Fruit fly (Drosophila melanogaster) whole organism, embryonic: ENCODE data around the gene Pvr.
A peak's percentile ranks its signal among the peaks of the same experiment; 100 is the strongest.

ENCODE experiments used
- Asciz ChIP-seq: fragments of 200-800 bp; sonication (Bioruptor generic); optimal IDR thresholded peaks from 2 replicates; lab custom pipeline; 2017; ENCODE audit warnings: missing biosample characterization, mild to moderate bottlenecking, missing genetic modification characterization, missing genetic modification reagents
- BEAF-32 ChIP-seq: fragments of 200-800 bp; sonication (Bioruptor generic); optimal IDR thresholded peaks from 3 replicates; lab custom pipeline; 2017; ENCODE audit warnings: missing biosample characterization, missing genetic modification characterization, mild to moderate bottlenecking, moderate library complexity, missing genetic modification reagents
- CG10979 ChIP-seq: fragments of 200-800 bp; sonication (Bioruptor generic); optimal IDR thresholded peaks from 2 replicates; lab custom pipeline; 2018; ENCODE audit warnings: missing biosample characterization, mild to moderate bottlenecking, missing genetic modification characterization, moderate library complexity
- CG11093 ChIP-seq: fragments of 200-800 bp; sonication (Bioruptor generic); IDR thresholded peaks from 3 replicates; pipeline ENCODE4 v1.3.6; 2022; ENCODE audit warnings: missing biosample characterization, missing genetic modification characterization
- CG11456 ChIP-seq: fragments of 200-800 bp; sonication (Bioruptor generic); IDR thresholded peaks from 3 replicates; pipeline ENCODE4 v1.3.6; 2022; ENCODE audit warnings: missing biosample characterization, missing genetic modification characterization
- CG12155 ChIP-seq: fragments of 200-800 bp; sonication (Bioruptor generic); optimal IDR thresholded peaks from 3 replicates; lab custom pipeline; 2016; ENCODE audit warnings: missing biosample characterization, missing genetic modification characterization
- CG14050 ChIP-seq: fragments of 200-800 bp; sonication (Bioruptor generic); IDR thresholded peaks from 3 replicates; pipeline ENCODE4 v1.3.6; 2022; ENCODE audit warnings: missing biosample characterization, missing genetic modification characterization
- CG16779 ChIP-seq: fragments of 200-800 bp; sonication (Bioruptor generic); IDR thresholded peaks from 2 replicates; pipeline ENCODE4 v1.3.6; 2022; ENCODE audit warnings: missing biosample characterization, missing genetic modification characterization
- CG17359 ChIP-seq: fragments of 200-800 bp; sonication (Bioruptor generic); optimal IDR thresholded peaks from 3 replicates; lab custom pipeline; 2018; ENCODE audit warnings: missing biosample characterization, mild to moderate bottlenecking, missing genetic modification characterization, moderate library complexity
- CG2202 ChIP-seq: fragments of 200-800 bp; sonication (Bioruptor generic); optimal IDR thresholded peaks from 2 replicates; lab custom pipeline; 2018; ENCODE audit warnings: missing biosample characterization, mild to moderate bottlenecking, missing genetic modification characterization
- CG2712 ChIP-seq: fragments of 200-800 bp; optimal IDR thresholded peaks from 3 replicates; lab custom pipeline; 2019; ENCODE audit warnings: missing biosample characterization, mild to moderate bottlenecking, missing genetic modification characterization, moderate library complexity
- CG4328 ChIP-seq: fragments of 200-800 bp; sonication (Bioruptor generic); optimal IDR thresholded peaks from 3 replicates; lab custom pipeline; 2017; ENCODE audit warnings: missing biosample characterization, missing genetic modification reagents, missing genetic modification characterization
- CG4360 ChIP-seq: fragments of 200-800 bp; sonication (Bioruptor generic); IDR thresholded peaks from 2 replicates; pipeline ENCODE4 v1.3.6; 2022; ENCODE audit warnings: missing biosample characterization, missing genetic modification characterization
- CG4424 ChIP-seq: fragments of 200-800 bp; sonication (Bioruptor generic); optimal IDR thresholded peaks from 3 replicates; lab custom pipeline; 2016; ENCODE audit warnings: missing biosample characterization, missing genetic modification characterization
- CG4707 ChIP-seq: fragments of 200-800 bp; sonication (Bioruptor generic); optimal IDR thresholded peaks from 2 replicates; lab custom pipeline; 2018; ENCODE audit warnings: missing biosample characterization, mild to moderate bottlenecking, missing genetic modification characterization, moderate library complexity
- CG4820 ChIP-seq: fragments of 200-800 bp; sonication (Bioruptor generic); optimal IDR thresholded peaks from 3 replicates; lab custom pipeline; 2016; ENCODE audit warnings: missing biosample characterization, missing genetic modification characterization
- CG6689 ChIP-seq: fragments of 200-800 bp; sonication (Bioruptor generic); IDR thresholded peaks from 2 replicates; pipeline ENCODE4 v1.3.6; 2022; ENCODE audit warnings: missing biosample characterization, missing genetic modification characterization
- CG7357 ChIP-seq: fragments of 200-800 bp; sonication (Bioruptor generic); IDR thresholded peaks from 3 replicates; pipeline ENCODE4 v1.3.6; 2022; ENCODE audit warnings: missing biosample characterization, missing genetic modification characterization
- CG7786 ChIP-seq: fragments of 200-800 bp; sonication (Bioruptor generic); optimal IDR thresholded peaks from 2 replicates; lab custom pipeline; 2016; ENCODE audit warnings: missing biosample characterization, missing genetic modification characterization
- CG8388 ChIP-seq: fragments of 200-800 bp; sonication (Bioruptor generic); optimal IDR thresholded peaks from 2 replicates; lab custom pipeline; 2019; ENCODE audit warnings: missing biosample characterization, mild to moderate bottlenecking, missing genetic modification characterization, moderate library complexity
- CkIIα-i1 ChIP-seq: fragments of 200-800 bp; sonication (Bioruptor generic); IDR thresholded peaks from 2 replicates; pipeline ENCODE4 v1.3.6; 2022; ENCODE audit warnings: missing biosample characterization, missing genetic modification characterization
- E2f1 ChIP-seq: fragments of 200-800 bp; sonication (Bioruptor generic); IDR thresholded peaks from 2 replicates; pipeline ENCODE4 v1.3.6; 2022; ENCODE audit warnings: missing biosample characterization, missing genetic modification characterization
- E2f2 ChIP-seq: fragments of 200-800 bp; sonication (Bioruptor generic); IDR thresholded peaks from 2 replicates; pipeline ENCODE4 v1.3.6; 2022; ENCODE audit warnings: missing biosample characterization, missing genetic modification characterization
- GATAe ChIP-seq: fragments of 200-800 bp; sonication (Bioruptor generic); conservative IDR thresholded peaks from 2 replicates; pipeline ENCODE4 v1.3.6; 2022; ENCODE audit warnings: missing biosample characterization, missing genetic modification characterization
- HHEX ChIP-seq: fragments of 200-800 bp; sonication (Bioruptor generic); optimal IDR thresholded peaks from 3 replicates; lab custom pipeline; 2017; ENCODE audit warnings: missing biosample characterization, mild to moderate bottlenecking, missing genetic modification characterization, missing genetic modification reagents
- HLH4C ChIP-seq: fragments of 200-800 bp; sonication (Bioruptor generic); IDR thresholded peaks from 3 replicates; pipeline ENCODE4 v1.3.6; 2022; ENCODE audit warnings: missing biosample characterization, missing genetic modification characterization; ENCODE audit not compliant: partially characterized antibody
- Hand ChIP-seq: fragments of 200-800 bp; sonication (Bioruptor generic); optimal IDR thresholded peaks from 2 replicates; lab custom pipeline; 2017; ENCODE audit warnings: mild to moderate bottlenecking, missing biosample characterization, missing genetic modification reagents, missing genetic modification characterization
- HmgZ ChIP-seq: fragments of 200-800 bp; sonication (Bioruptor generic); optimal IDR thresholded peaks from 2 replicates; lab custom pipeline; 2018; ENCODE audit warnings: missing biosample characterization, mild to moderate bottlenecking, missing genetic modification characterization
- Hr3 ChIP-seq: fragments of 200-800 bp; sonication (Bioruptor generic); optimal IDR thresholded peaks from 3 replicates; lab custom pipeline; 2016; ENCODE audit warnings: missing biosample characterization, missing genetic modification characterization
- Lhr ChIP-seq: fragments of 200-800 bp; sonication (Bioruptor generic); optimal IDR thresholded peaks from 3 replicates; lab custom pipeline; 2017; ENCODE audit warnings: mild to moderate bottlenecking, missing biosample characterization, missing genetic modification reagents, missing genetic modification characterization
- Rx ChIP-seq: fragments of 200-800 bp; sonication (Bioruptor generic); IDR thresholded peaks from 2 replicates; pipeline ENCODE4 v1.3.6; 2022; ENCODE audit warnings: missing biosample characterization, missing genetic modification characterization
- Side ChIP-seq: fragments of 200-800 bp; sonication (Bioruptor generic); optimal IDR thresholded peaks from 2 replicates; lab custom pipeline; 2016; ENCODE audit warnings: missing biosample characterization, missing genetic modification characterization
- Vsx1 ChIP-seq: fragments of 200-800 bp; sonication (Bioruptor generic); optimal IDR thresholded peaks from 2 replicates; lab custom pipeline; 2017; ENCODE audit warnings: missing biosample characterization, mild to moderate bottlenecking, missing genetic modification characterization, missing genetic modification reagents
- az2 ChIP-seq: fragments of 200-800 bp; sonication (Bioruptor generic); optimal IDR thresholded peaks from 3 replicates; lab custom pipeline; 2016; ENCODE audit warnings: missing biosample characterization, missing genetic modification characterization
- bbx ChIP-seq: fragments of 200-800 bp; sonication (Bioruptor generic); IDR thresholded peaks from 2 replicates; pipeline ENCODE4 v1.3.6; 2022; ENCODE audit warnings: missing biosample characterization, missing genetic modification characterization; ENCODE audit not compliant: partially characterized antibody
- bigmax ChIP-seq: fragments of 200-800 bp; sonication (Bioruptor generic); optimal IDR thresholded peaks from 2 replicates; lab custom pipeline; 2018; ENCODE audit warnings: missing biosample characterization, mild to moderate bottlenecking, missing genetic modification characterization
- cas ChIP-seq: fragments of 200-800 bp; sonication (Bioruptor generic); IDR thresholded peaks from 2 replicates; pipeline ENCODE4 v1.3.6; 2022; ENCODE audit warnings: missing biosample characterization, missing genetic modification characterization
- chm ChIP-seq: fragments of 200-800 bp; sonication (Bioruptor generic); IDR thresholded peaks from 2 replicates; pipeline ENCODE4 v1.3.6; 2022; ENCODE audit warnings: missing biosample characterization, missing genetic modification characterization
- danr ChIP-seq: fragments of 200-800 bp; sonication (Bioruptor generic); IDR thresholded peaks from 2 replicates; pipeline ENCODE4 v1.3.6; 2022; ENCODE audit warnings: missing biosample characterization, missing genetic modification characterization
- fd102C ChIP-seq: fragments of 200-800 bp; sonication (Bioruptor generic); optimal IDR thresholded peaks from 2 replicates; lab custom pipeline; 2018; ENCODE audit warnings: missing biosample characterization, mild to moderate bottlenecking, missing genetic modification characterization, moderate library complexity
- fu2 ChIP-seq: fragments of 200-800 bp; sonication (Bioruptor generic); optimal IDR thresholded peaks from 2 replicates; lab custom pipeline; 2016; ENCODE audit warnings: missing biosample characterization, missing genetic modification characterization
- gro ChIP-seq: fragments of 200-800 bp; sonication (Bioruptor generic); optimal IDR thresholded peaks from 2 replicates; lab custom pipeline; 2016; ENCODE audit warnings: missing biosample characterization, missing genetic modification characterization
- jumu ChIP-seq: fragments of 200-800 bp; sonication (Bioruptor generic); optimal IDR thresholded peaks from 3 replicates; lab custom pipeline; 2016; ENCODE audit warnings: missing biosample characterization, missing genetic modification characterization
- ken ChIP-seq: fragments of 200-800 bp; sonication (Bioruptor generic); IDR thresholded peaks from 3 replicates; pipeline ENCODE4 v1.3.6; 2022; ENCODE audit warnings: missing biosample characterization, missing genetic modification characterization
- lilli ChIP-seq: fragments of 200-800 bp; sonication (Bioruptor generic); optimal IDR thresholded peaks from 3 replicates; lab custom pipeline; 2016; ENCODE audit warnings: missing biosample characterization, missing genetic modification characterization
- sens ChIP-seq: fragments of 200-800 bp; sonication (Bioruptor generic); peaks from one replicate; lab custom pipeline; 2016; ENCODE audit warnings: missing biosample characterization, missing genetic modification characterization
- sisA ChIP-seq: fragments of 200-800 bp; sonication (Bioruptor generic); IDR thresholded peaks from 2 replicates; pipeline ENCODE4 v1.3.6; 2022; ENCODE audit warnings: missing biosample characterization, missing genetic modification characterization
- tll ChIP-seq, 2 experiments: fragments of 200-800 bp in 1 of 2; fragments of >200 bp in 1 of 2; sonication (Bioruptor generic) in 1 of 2; optimal IDR thresholded peaks; 2 replicates each; lab custom pipeline; 2017 to 2019; ENCODE audit warnings: missing biosample characterization in 2 of 2, missing genetic modification characterization in 2 of 2, mild to moderate bottlenecking in 1 of 2, moderate library complexity in 1 of 2
- toy ChIP-seq: fragments of 200-800 bp; sonication (Bioruptor generic); IDR thresholded peaks from 2 replicates; pipeline ENCODE4 v1.3.6; 2022; ENCODE audit warnings: missing biosample characterization, missing genetic modification characterization
- trem ChIP-seq: fragments of 200-800 bp; optimal IDR thresholded peaks from 3 replicates; lab custom pipeline; 2019; ENCODE audit warnings: missing biosample characterization, mild to moderate bottlenecking, missing genetic modification characterization, moderate library complexity
- wor ChIP-seq: fragments of 200-800 bp; sonication (Bioruptor generic); IDR thresholded peaks from 2 replicates; pipeline ENCODE4 v1.3.6; 2022; ENCODE audit warnings: missing biosample characterization, missing genetic modification characterization

The Pvr gene

dm6 chr2L:8284913-8285619 is 45.4 kb upstream of the Pvr start (continued):
- peak; percentile 26; the same call in 1 of the 2 replicates for TF ChIP-seq chm (GFP tag; lab: Robert Waterston, UW)
- no peak for TF ChIP-seq cas
- TF ChIP-seq fu2 (GFP tag; lab: Kevin White, UChicago): no peak
- no peak for TF ChIP-seq HHEX (GFP tag; lab: Kevin White, UChicago)
- TF ChIP-seq Vsx1 (GFP tag; lab: Kevin White, UChicago): peak; percentile 9
- TF ChIP-seq sisA (GFP tag; lab: Robert Waterston, UW): no peak
- no peak for TF ChIP-seq E2f1
- TF ChIP-seq CG10979 (tag; lab: Kevin White, UChicago): peak; percentile 29
- TF ChIP-seq GATAe: no peak
- TF ChIP-seq CG4360 (GFP tag; lab: Robert Waterston, UW): no peak
- TF ChIP-seq CG17359 (tag; lab: Kevin White, UChicago): peak; percentile 44
- TF ChIP-seq Rx (GFP tag; lab: Robert Waterston, UW): no peak
- TF ChIP-seq CG4820 (GFP tag; lab: Kevin White, UChicago): no peak
- peak; percentile 88 for TF ChIP-seq sens (GFP tag; lab: Kevin White, UChicago)
- no peak for TF ChIP-seq toy (GFP tag; lab: Robert Waterston, UW)
- TF ChIP-seq Hr3 (GFP tag; lab: Kevin White, UChicago): no peak
- no peak for TF ChIP-seq CG12155 (GFP tag; lab: Kevin White, UChicago)
- no peak for TF ChIP-seq CG14050 (GFP tag; lab: Robert Waterston, UW)
- TF ChIP-seq E2f2 (GFP tag; lab: Robert Waterston, UW): no peak
- no peak for TF ChIP-seq danr (GFP tag; lab: Robert Waterston, UW)
- no peak for TF ChIP-seq HLH4C (GFP tag; lab: Robert Waterston, UW)
- TF ChIP-seq CG4424: peak; percentile 21
- TF ChIP-seq bbx (GFP tag; lab: Robert Waterston, UW): no peak
- no peak for TF ChIP-seq BEAF-32
- no peak for TF ChIP-seq CG11093
- no peak for TF ChIP-seq CG11456 (GFP tag; lab: Robert Waterston, UW)
- TF ChIP-seq lilli (GFP tag; lab: Kevin White, UChicago): no peak
- TF ChIP-seq CG7786: no peak
- peak; percentile 6 for TF ChIP-seq az2 (GFP tag; lab: Kevin White, UChicago)
- no peak for TF ChIP-seq CG7357 (GFP tag; lab: Robert Waterston, UW)
- no peak for TF ChIP-seq CG4328 (GFP tag; lab: Kevin White, UChicago)
- no peak for TF ChIP-seq jumu (GFP tag; lab: Kevin White, UChicago)
- TF ChIP-seq ken (GFP tag; lab: Robert Waterston, UW): no peak
- no peak for TF ChIP-seq Hand
- TF ChIP-seq CG6689 (GFP tag; lab: Robert Waterston, UW): no peak
- no peak for TF ChIP-seq CG2202 (tag; lab: Kevin White, UChicago)
- no peak for TF ChIP-seq Lhr (GFP tag; lab: Kevin White, UChicago)
- TF ChIP-seq CkIIα-i1 (GFP tag; lab: Robert Waterston, UW): no peak
- TF ChIP-seq trem (tag; lab: Kevin White, UChicago): no peak
- TF ChIP-seq HmgZ (tag; lab: Kevin White, UChicago): no peak
- TF ChIP-seq gro (GFP tag; lab: Kevin White, UChicago): no peak
- TF ChIP-seq CG16779: no peak
- TF ChIP-seq Asciz (GFP tag; lab: Kevin White, UChicago): peak; percentile 58
- TF ChIP-seq CG8388 (GFP tag; lab: Kevin White, UChicago): peak; percentile 28
- TF ChIP-seq wor (GFP tag; lab: Robert Waterston, UW): no peak
- no peak for TF ChIP-seq bigmax (GFP tag; lab: Kevin White, UChicago)
- TF ChIP-seq fd102C (GFP tag; lab: Kevin White, UChicago): no peak
- no peak for TF ChIP-seq tll (GFP tag; optimal IDR thresholded peaks at IDR 0.05; lab: Kevin White, UChicago)
- no peak for TF ChIP-seq CG4707 (GFP tag; lab: Kevin White, UChicago)
- no peak for TF ChIP-seq Side
- peak; percentile 30 for TF ChIP-seq CG2712 (tag; lab: Kevin White, UChicago)
